ENCODE assay signal across 4 fruit fly cellular contexts in genomic region chr3R:10532254-10532832, dm6.
A peak's percentile ranks its signal among the peaks of the same experiment; 100 is the strongest.
TF ChIP-seq lines count a peak whose summit lies in the region.

No protein-coding gene starts in this region.

- no peak for TF ChIP-seq CTCF in whole organism, embryonic (GFP tag; optimal IDR thresholded peaks at IDR 0.05; lab: Kevin White, UChicago)

TF ChIP-seq in whole organism, embryonic, 481 proteins besides CTCF, POLR2A, EP300 and RAD21:
- TF ChIP-seq tll (GFP tag; optimal IDR thresholded peaks at IDR 0.05; lab: Kevin White, UChicago): no peak
- peak; percentile 54 for TF ChIP-seq nom (GFP tag; optimal IDR thresholded peaks at IDR 0.05; lab: Kevin White, UChicago)

TF ChIP-seq in whole organism, prepupa, 60 proteins besides CTCF, POLR2A, EP300 and RAD21:
- TF ChIP-seq dsx (GFP tag; optimal IDR thresholded peaks at IDR 0.05; lab: Kevin White, UChicago; ENCODE audit: poor library complexity, severe bottlenecking): peak; percentile 96
- peak; percentile 37 for TF ChIP-seq CG9139 (GFP tag; optimal IDR thresholded peaks at IDR 0.05; lab: Kevin White, UChicago)
- TF ChIP-seq ss (GFP tag; optimal IDR thresholded peaks at IDR 0.05; lab: Kevin White, UChicago): peak; percentile 36 to 58
- TF ChIP-seq CG10669 (GFP tag; optimal IDR thresholded peaks at IDR 0.05; lab: Kevin White, UChicago): no peak
- peak; percentile 47 for TF ChIP-seq CG6808 (GFP tag; optimal IDR thresholded peaks at IDR 0.05; lab: Kevin White, UChicago)
- TF ChIP-seq CG15336 (GFP tag; IDR thresholded peaks at IDR 0.05; lab: Robert Waterston, UW): no peak
- TF ChIP-seq CG6163 (GFP tag; IDR thresholded peaks at IDR 0.05; lab: Robert Waterston, UW): peak; percentile 51; the same call in 2 of the 3 replicates

TF ChIP-seq in whole organism, pupa, 21 proteins besides CTCF, POLR2A, EP300 and RAD21:
- TF ChIP-seq CG8301 (tag; optimal IDR thresholded peaks at IDR 0.05; lab: Kevin White, UChicago) (no peak), CG12605 (GFP tag; IDR thresholded peaks at IDR 0.05; lab: Robert Waterston, UW) (no peak), CG17806 (tag; optimal IDR thresholded peaks at IDR 0.05; lab: Kevin White, UChicago) (no peak), fd96Ca (GFP tag; IDR thresholded peaks at IDR 0.05; lab: Robert Waterston, UW) (no peak), Snoo (tag; optimal IDR thresholded peaks at IDR 0.05; lab: Kevin White, UChicago) (no peak), gl (tag; optimal IDR thresholded peaks at IDR 0.05; lab: Kevin White, UChicago) (peak; percentile 32), D1 (tag; optimal IDR thresholded peaks at IDR 0.05; lab: Kevin White, UChicago) (no peak), Pif1B (GFP tag; optimal IDR thresholded peaks at IDR 0.05; lab: Kevin White, UChicago) (no peak), CG8159 (tag; optimal IDR thresholded peaks at IDR 0.05; lab: Kevin White, UChicago) (no peak), Pif1A (GFP tag; optimal IDR thresholded peaks at IDR 0.05; lab: Kevin White, UChicago) (no peak), CG13204 (GFP tag; optimal IDR thresholded peaks at IDR 0.05; lab: Kevin White, UChicago) (peak; percentile 25), CG4496 (GFP tag; IDR thresholded peaks at IDR 0.05; lab: Robert Waterston, UW) (no peak), EcR (GFP tag; optimal IDR thresholded peaks at IDR 0.05; lab: Kevin White, UChicago) (no peak)

TF ChIP-seq in whole organism, wandering third instar larva, 38 proteins besides CTCF, POLR2A, EP300 and RAD21:
- TF ChIP-seq dsf (GFP tag; optimal IDR thresholded peaks at IDR 0.05; lab: Kevin White, UChicago; ENCODE audit: borderline replicate concordance): no peak
- TF ChIP-seq Vsx2 (GFP tag; optimal IDR thresholded peaks at IDR 0.05; lab: Kevin White, UChicago; ENCODE audit: partially characterized antibody): no peak
- TF ChIP-seq psq (GFP tag; optimal IDR thresholded peaks at IDR 0.05; lab: Kevin White, UChicago): peak; percentile 41
- no peak for TF ChIP-seq HLH106 (tag; optimal IDR thresholded peaks at IDR 0.05; lab: Kevin White, UChicago)
TF ChIP-seq in whole organism, wandering third instar larva: peak in this region for 1.
